Worm (Caenorhabditis elegans) whole organism, L3 larva: ENCODE data around the gene Y75B8A.31.

ENCODE experiments used
- R02D3.7 ChIP-seq: fragments of 150-350 bp; optimal IDR thresholded peaks from 2 replicates; lab custom pipeline; 2014; ENCODE audit warnings: missing biosample characterization, missing genetic modification characterization
- ZK546.5 ChIP-seq: sonication (generic microtip); optimal IDR thresholded peaks from 2 replicates; lab custom pipeline; 2017; ENCODE audit warnings: missing biosample characterization, missing genetic modification characterization
- aly-2 ChIP-seq: fragments of 150-350 bp; optimal IDR thresholded peaks from 2 replicates; lab custom pipeline; 2014; ENCODE audit warnings: missing biosample characterization, missing genetic modification characterization
- ama-1 ChIP-seq: fragments of 150-350 bp; optimal IDR thresholded peaks from 2 replicates; lab custom pipeline; 2018
- ceh-28 ChIP-seq: fragments of 150-350 bp; optimal IDR thresholded peaks from 2 replicates; lab custom pipeline; 2014; ENCODE audit warnings: missing biosample characterization, missing genetic modification reagents, missing genetic modification characterization
- ceh-82 ChIP-seq: fragments of 150-350 bp; optimal IDR thresholded peaks from 2 replicates; lab custom pipeline; 2014; ENCODE audit warnings: missing biosample characterization, missing genetic modification characterization
- ceh-9 ChIP-seq: sonication (generic microtip); optimal IDR thresholded peaks from 2 replicates; lab custom pipeline; 2018; ENCODE audit warnings: missing biosample characterization, missing genetic modification characterization
- daf-12 ChIP-seq: fragments of 150-350 bp; optimal IDR thresholded peaks from 2 replicates; lab custom pipeline; 2014; ENCODE audit warnings: missing biosample characterization, missing genetic modification reagents, missing genetic modification characterization
- egl-5 ChIP-seq: fragments of 150-350 bp; optimal IDR thresholded peaks from 2 replicates; lab custom pipeline; 2017; ENCODE audit warnings: missing biosample characterization, missing genetic modification reagents, missing genetic modification characterization, inconsistent platforms
- elt-2 ChIP-seq: sonication (generic microtip); optimal IDR thresholded peaks from 2 replicates; lab custom pipeline; 2016; ENCODE audit warnings: missing genetic modification reagents, mild to moderate bottlenecking, missing genetic modification characterization, missing compliant biosample characterization
- elt-3 ChIP-seq, 3 experiments: fragments of 150-350 bp in 1 of 3; sonication (generic microtip) in 2 of 3; optimal IDR thresholded peaks; 2 replicates in 2 of 3; 4 replicates in 1 of 3; lab custom pipeline; 2014 to 2017; ENCODE audit warnings: missing biosample characterization in 3 of 3, missing genetic modification characterization in 3 of 3
- eor-1 ChIP-seq, 2 experiments: fragments of 150-350 bp; optimal IDR thresholded peaks; 2 replicates each; lab custom pipeline; 2014 to 2018; ENCODE audit warnings: missing biosample characterization in 2 of 2, missing genetic modification characterization in 2 of 2
- fkh-10 ChIP-seq: sonication (generic microtip); optimal IDR thresholded peaks from 2 replicates; lab custom pipeline; 2017; ENCODE audit warnings: missing biosample characterization, missing genetic modification reagents, missing genetic modification characterization
- fos-1 ChIP-seq: fragments of 150-350 bp; optimal IDR thresholded peaks from 2 replicates; lab custom pipeline; 2014; ENCODE audit warnings: missing biosample characterization, missing genetic modification characterization
- hmg-11 ChIP-seq: sonication (generic microtip); optimal IDR thresholded peaks from 2 replicates; lab custom pipeline; 2016; ENCODE audit warnings: missing genetic modification characterization, missing compliant biosample characterization
- jun-1 ChIP-seq: fragments of 150-350 bp; optimal IDR thresholded peaks from 2 replicates; lab custom pipeline; 2014; ENCODE audit warnings: missing biosample characterization, missing genetic modification reagents, missing genetic modification characterization
- lin-15B ChIP-seq: fragments of 150-350 bp; optimal IDR thresholded peaks from 2 replicates; lab custom pipeline; 2014; ENCODE audit warnings: missing biosample characterization, missing genetic modification characterization
- lin-39 ChIP-seq: fragments of 150-350 bp; optimal IDR thresholded peaks from 2 replicates; lab custom pipeline; 2018; ENCODE audit warnings: missing biosample characterization, missing genetic modification reagents, missing genetic modification characterization
- lsy-12 ChIP-seq: sonication (generic microtip); optimal IDR thresholded peaks from 2 replicates; lab custom pipeline; 2016; ENCODE audit warnings: mild to moderate bottlenecking, missing genetic modification characterization, missing compliant biosample characterization
- mdl-1 ChIP-seq: fragments of 150-350 bp; optimal IDR thresholded peaks from 2 replicates; lab custom pipeline; 2014; ENCODE audit warnings: missing biosample characterization, missing genetic modification characterization
- nfya-1 ChIP-seq: sonication (generic microtip); optimal IDR thresholded peaks from 2 replicates; lab custom pipeline; 2017; ENCODE audit warnings: missing genetic modification characterization, mild to moderate bottlenecking, missing compliant biosample characterization, antibody characterized with exemption, moderate library complexity; ENCODE audit not compliant: insufficient read depth
- nhr-11 ChIP-seq: fragments of 150-350 bp; optimal IDR thresholded peaks from 2 replicates; lab custom pipeline; 2014; ENCODE audit warnings: missing biosample characterization, missing genetic modification characterization
- nhr-12 ChIP-seq: fragments of 150-350 bp; optimal IDR thresholded peaks from 2 replicates; lab custom pipeline; 2014; ENCODE audit warnings: missing biosample characterization, missing genetic modification characterization
- nhr-23 ChIP-seq: fragments of 150-350 bp; optimal IDR thresholded peaks from 2 replicates; lab custom pipeline; 2014; ENCODE audit warnings: missing biosample characterization, missing genetic modification reagents, missing genetic modification characterization
- nhr-237 ChIP-seq: fragments of 150-350 bp; optimal IDR thresholded peaks from 2 replicates; lab custom pipeline; 2014; ENCODE audit warnings: missing biosample characterization, missing genetic modification characterization
- nhr-25 ChIP-seq: sonication (generic microtip); optimal IDR thresholded peaks from 2 replicates; lab custom pipeline; 2017; ENCODE audit warnings: missing biosample characterization, missing genetic modification characterization
- nhr-43 ChIP-seq: sonication (generic microtip); optimal IDR thresholded peaks from 2 replicates; lab custom pipeline; 2016; ENCODE audit warnings: mild to moderate bottlenecking, missing genetic modification characterization, missing compliant biosample characterization; ENCODE audit not compliant: poor library complexity, severe bottlenecking
- nhr-67 ChIP-seq: fragments of 150-350 bp; optimal IDR thresholded peaks from 2 replicates; lab custom pipeline; 2014; ENCODE audit warnings: missing biosample characterization, missing genetic modification characterization
- nhr-76 ChIP-seq: fragments of 150-350 bp; sonication (generic microtip); optimal IDR thresholded peaks from 5 replicates; lab custom pipeline; 2014; ENCODE audit warnings: missing biosample characterization, missing genetic modification characterization
- pha-4 ChIP-seq: fragments of 150-350 bp; optimal IDR thresholded peaks from 2 replicates; lab custom pipeline; 2014; ENCODE audit warnings: missing biosample characterization, missing genetic modification reagents, missing genetic modification characterization
- pqm-1 ChIP-seq: fragments of 150-350 bp; optimal IDR thresholded peaks from 2 replicates; lab custom pipeline; 2017; ENCODE audit warnings: missing biosample characterization, missing genetic modification characterization, inconsistent platforms
- sea-2 ChIP-seq: fragments of 150-350 bp; sonication (generic microtip); optimal IDR thresholded peaks from 4 replicates; lab custom pipeline; 2014; ENCODE audit warnings: missing biosample characterization, missing genetic modification reagents, missing genetic modification characterization
- skn-1 ChIP-seq: fragments of 150-350 bp; optimal IDR thresholded peaks from 2 replicates; lab custom pipeline; 2014; ENCODE audit warnings: missing biosample characterization, missing genetic modification characterization
- snpc-4 ChIP-seq: fragments of 150-350 bp; optimal IDR thresholded peaks from 2 replicates; lab custom pipeline; 2014; ENCODE audit warnings: missing biosample characterization, missing genetic modification characterization
- tbx-2 ChIP-seq: sonication (generic microtip); optimal IDR thresholded peaks from 2 replicates; lab custom pipeline; 2016; ENCODE audit warnings: mild to moderate bottlenecking, missing genetic modification characterization, missing compliant biosample characterization
- unc-39 ChIP-seq: sonication (generic microtip); optimal IDR thresholded peaks from 4 replicates; lab custom pipeline; 2017; ENCODE audit warnings: missing biosample characterization, missing genetic modification characterization
- unc-62 ChIP-seq: fragments of 150-350 bp; sonication (generic microtip); optimal IDR thresholded peaks from 4 replicates; lab custom pipeline; 2014; ENCODE audit warnings: missing biosample characterization, missing genetic modification reagents, missing genetic modification characterization
- ztf-11 ChIP-seq: fragments of 150-350 bp; optimal IDR thresholded peaks from 2 replicates; lab custom pipeline; 2014; ENCODE audit warnings: missing biosample characterization, missing genetic modification characterization
- ztf-4 ChIP-seq: fragments of 150-350 bp; optimal IDR thresholded peaks from 2 replicates; lab custom pipeline; 2014; ENCODE audit warnings: missing biosample characterization, missing genetic modification characterization

Y75B8A.31 gene

DNA sequence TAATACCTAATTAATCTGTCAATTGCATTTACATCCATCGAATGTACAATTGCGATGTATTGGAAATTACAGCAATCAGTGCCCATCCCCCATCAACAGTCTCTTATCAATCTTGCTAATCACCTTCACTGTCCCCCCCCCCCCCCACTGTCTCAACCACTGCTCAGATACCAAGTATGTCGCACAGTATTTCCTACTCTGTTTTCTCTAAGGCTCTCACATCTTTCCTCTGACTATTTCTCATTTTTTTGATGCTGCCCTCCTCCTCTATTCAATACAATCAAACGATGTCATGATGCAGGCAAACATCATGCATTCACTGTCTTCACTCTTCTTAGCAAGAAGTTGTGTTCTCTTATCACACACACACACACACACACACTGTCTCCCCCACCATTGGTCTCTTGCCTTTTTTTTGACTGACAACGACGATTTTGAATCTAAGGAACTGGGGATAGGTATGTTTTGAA is 23.9 kb upstream of the Y75B8A.31 start, which contains the start of the genes zip-12 and Y75B8A.63:
TSS of gene zip-12 (plus strand) at position 387 of the 470 bp plus-strand sequence.
TSS of gene Y75B8A.63 (plus strand) at position 420 of the 470 bp plus-strand sequence.
- TF ChIP-seq nhr-76 (no peak), eor-1 (tag; optimal IDR thresholded peaks at IDR 0.05; lab: Kevin White, UChicago) (no peak), lsy-12 (tag; lab: Kevin White, UChicago) (no peak), unc-39 (tag; lab: Kevin White, UChicago) (no peak), nhr-12 (tag; lab: Kevin White, UChicago) (no peak), mdl-1 (tag; lab: Kevin White, UChicago) (no peak), nfya-1 (peak; percentile 25), pqm-1 (peak; percentile 55), lin-39 (no peak), ztf-11 (tag; lab: Kevin White, UChicago) (no peak), nhr-23 (no peak), ceh-28 (tag; lab: Kevin White, UChicago) (no peak), aly-2 (no peak), nhr-237 (tag; lab: Kevin White, UChicago) (no peak), ztf-4 (tag; lab: Kevin White, UChicago) (no peak), R02D3.7 (tag; lab: Kevin White, UChicago) (no peak), jun-1 (tag; lab: Kevin White, UChicago) (peak; percentile 1), pha-4 (tag; lab: Kevin White, UChicago) (peak; percentile 21), elt-3 (tag; optimal IDR thresholded peaks at IDR 0.05; lab: Kevin White, UChicago) (peak in 1 of 3 experiments; percentile 18), fkh-10 (no peak), sea-2 (GFP tag; lab: Kevin White, UChicago) (no peak), fos-1 (no peak), daf-12 (tag; lab: Kevin White, UChicago) (no peak), ZK546.5 (tag; lab: Kevin White, UChicago) (no peak), ceh-9 (tag; lab: Kevin White, UChicago) (no peak), tbx-2 (tag; lab: Kevin White, UChicago) (no peak), snpc-4 (no peak), unc-62 (GFP tag; lab: Kevin White, UChicago) (no peak), nhr-11 (tag; lab: Kevin White, UChicago) (no peak), ama-1 (lab: Kevin White, UChicago) (no peak), nhr-67 (tag; lab: Kevin White, UChicago) (no peak), skn-1 (no peak), nhr-43 (no peak), elt-2 (tag; lab: Kevin White, UChicago) (peak; percentile 91), nhr-25 (tag; lab: Kevin White, UChicago) (no peak), egl-5 (tag; lab: Kevin White, UChicago) (no peak)

DNA sequence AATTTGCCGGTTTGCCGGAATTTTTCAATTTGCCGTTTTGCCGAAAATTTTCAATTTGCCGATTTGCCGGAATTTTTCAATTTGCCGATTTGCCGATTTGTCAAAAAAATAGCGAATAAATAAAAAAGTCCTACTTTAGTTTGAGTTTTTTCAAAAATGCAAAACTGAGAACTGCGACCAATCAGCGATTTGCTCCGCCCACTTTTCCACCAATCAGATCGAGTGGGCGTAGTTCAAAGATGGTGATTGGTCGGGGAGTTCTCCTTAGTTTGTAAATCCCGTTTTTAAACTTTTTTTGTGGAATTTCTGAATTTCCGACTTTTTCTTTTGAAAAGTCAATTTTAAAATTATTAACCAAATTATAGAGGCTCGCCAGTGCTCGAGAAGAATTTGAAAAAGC is 20.1 kb upstream of the Y75B8A.31 start:
- no peak for TF ChIP-seq lsy-12 (tag; lab: Kevin White, UChicago)
- TF ChIP-seq nfya-1 = peak; percentile 97
- TF ChIP-seq unc-39 (tag; lab: Kevin White, UChicago) = no peak
- no peak for TF ChIP-seq nhr-25 (tag; lab: Kevin White, UChicago)

DNA sequence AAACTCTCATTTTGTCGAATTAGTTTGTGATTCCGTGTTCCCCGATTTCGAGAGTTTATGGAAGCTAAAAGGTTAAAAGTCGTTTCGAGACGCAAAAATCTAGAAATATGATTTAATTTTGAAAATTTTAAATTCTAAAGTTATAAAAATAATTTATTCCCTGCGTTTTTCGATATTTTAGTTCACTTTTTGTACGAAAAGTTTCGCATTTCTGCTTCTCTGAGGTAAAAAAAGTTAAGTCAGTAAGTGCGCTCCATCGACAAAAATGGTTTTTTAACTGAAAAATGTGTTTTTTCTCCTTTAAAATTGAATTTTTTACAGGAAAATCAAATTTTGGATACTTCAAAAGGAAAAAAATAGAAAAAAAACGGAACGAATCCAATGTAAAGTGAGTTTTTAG is 18.0 kb upstream of the Y75B8A.31 start, which contains the start of gene zip-1:
TSS of gene zip-1 (plus strand) at position 301 of the 400 bp plus-strand sequence.
- TF ChIP-seq ceh-82 (no peak), ama-1 (lab: Kevin White, UChicago) (no peak), nhr-43 (no peak), nhr-23 (no peak), tbx-2 (tag; lab: Kevin White, UChicago) (no peak), elt-3 (tag; optimal IDR thresholded peaks at IDR 0.05; lab: Kevin White, UChicago) (no peak), hmg-11 (no peak), lin-15B (tag; lab: Kevin White, UChicago) (no peak), elt-2 (tag; lab: Kevin White, UChicago) (no peak), ztf-11 (tag; lab: Kevin White, UChicago) (no peak), fkh-10 (no peak), ceh-9 (tag; lab: Kevin White, UChicago) (no peak), nhr-11 (tag; lab: Kevin White, UChicago) (no peak)
